Worm (Caenorhabditis elegans) whole organism, late embryonic: ENCODE measurements around the gene F21A3.2.

Source experiments
- ama-1 ChIP-seq: fragments of 150-350 bp; optimal IDR thresholded peaks from 2 replicates; lab custom pipeline; 2014
- ceh-18 ChIP-seq: sonication (generic microtip); optimal IDR thresholded peaks from 2 replicates; lab custom pipeline; 2016; ENCODE audit warnings: missing genetic modification characterization, missing compliant biosample characterization
- ceh-19 ChIP-seq: fragments of 200-800 bp; sonication (Bioruptor generic); optimal IDR thresholded peaks from 2 replicates; lab custom pipeline; 2018; ENCODE audit warnings: mild to moderate bottlenecking, missing genetic modification characterization, missing compliant biosample characterization
- dve-1 ChIP-seq: sonication (generic microtip); optimal IDR thresholded peaks from 2 replicates; lab custom pipeline; 2017; ENCODE audit warnings: antibody characterized with exemption, mild to moderate bottlenecking, missing genetic modification characterization, missing compliant biosample characterization
- eyg-1 ChIP-seq: sonication (generic microtip); optimal IDR thresholded peaks from 2 replicates; lab custom pipeline; 2016; ENCODE audit warnings: missing genotype, missing genetic modification characterization, missing compliant biosample characterization
- fax-1 ChIP-seq: sonication (generic microtip); optimal IDR thresholded peaks from 2 replicates; lab custom pipeline; 2016; ENCODE audit warnings: missing genotype, missing genetic modification characterization, missing compliant biosample characterization
- lim-6 ChIP-seq: sonication (generic microtip); optimal IDR thresholded peaks from 2 replicates; lab custom pipeline; 2016; ENCODE audit warnings: missing genetic modification characterization, missing compliant biosample characterization
- lin-11 ChIP-seq: fragments of 200-800 bp; sonication (Bioruptor generic); optimal IDR thresholded peaks from 2 replicates; lab custom pipeline; 2018; ENCODE audit warnings: mild to moderate bottlenecking, missing genetic modification characterization, missing compliant biosample characterization
- nfya-1 ChIP-seq: sonication (generic microtip); optimal IDR thresholded peaks from 2 replicates; lab custom pipeline; 2017; ENCODE audit warnings: missing genetic modification characterization, mild to moderate bottlenecking, missing compliant biosample characterization, antibody characterized with exemption, moderate library complexity
- nhr-11 ChIP-seq: fragments of 150-350 bp; optimal IDR thresholded peaks from 2 replicates; lab custom pipeline; 2014; ENCODE audit warnings: missing biosample characterization, missing genetic modification characterization
- pat-9 ChIP-seq: fragments of 200-800 bp; sonication (Bioruptor generic); optimal IDR thresholded peaks from 2 replicates; lab custom pipeline; 2018; ENCODE audit warnings: mild to moderate bottlenecking, missing genetic modification characterization, moderate library complexity, missing compliant biosample characterization
- pha-4 ChIP-seq: fragments of 150-350 bp; optimal IDR thresholded peaks from 2 replicates; lab custom pipeline; 2018; ENCODE audit warnings: missing biosample characterization, missing genetic modification reagents, missing genetic modification characterization
- tbx-7 ChIP-seq: sonication (generic microtip); optimal IDR thresholded peaks from 2 replicates; lab custom pipeline; 2016; ENCODE audit warnings: missing genotype, missing genetic modification characterization, missing compliant biosample characterization
- unc-55 ChIP-seq: sonication (generic microtip); optimal IDR thresholded peaks from 2 replicates; lab custom pipeline; 2017; ENCODE audit warnings: missing biosample characterization, missing genetic modification reagents, missing genetic modification characterization

- no peak for TF ChIP-seq eyg-1 (tag; lab: Kevin White, UChicago)
- no peak for TF ChIP-seq ceh-19 (GFP tag; lab: Kevin White, UChicago)
- TF ChIP-seq ama-1 (lab: Kevin White, UChicago): no peak
- TF ChIP-seq dve-1 (tag; lab: Kevin White, UChicago): no peak
- no peak for TF ChIP-seq pat-9 (tag; lab: Kevin White, UChicago)
- no peak for TF ChIP-seq tbx-7 (tag; lab: Kevin White, UChicago)
- no peak for TF ChIP-seq lin-11 (tag; lab: Kevin White, UChicago)
- no peak for TF ChIP-seq pha-4 (tag; lab: Kevin White, UChicago)
- no peak for TF ChIP-seq nhr-11 (tag; lab: Kevin White, UChicago)
- TF ChIP-seq nfya-1 (tag; lab: Kevin White, UChicago): no peak
- TF ChIP-seq fax-1 (tag; lab: Kevin White, UChicago): no peak
- no peak for TF ChIP-seq unc-55
- TF ChIP-seq lim-6 (tag; lab: Kevin White, UChicago): no peak
- TF ChIP-seq ceh-18 (tag; lab: Kevin White, UChicago): no peak
These were observed 20.7 kb downstream of the F21A3.2 start for ce11 chrV:15512856-15513756.
